Fruit fly (Drosophila melanogaster) whole organism, embryonic: ENCODE measurements around the gene Cyp4ac1.

Experiments used
- Bgb ChIP-seq: fragments of 200-800 bp; sonication (Bioruptor generic); IDR thresholded peaks from 2 replicates; pipeline ENCODE4 v1.3.6; 2022; ENCODE audit warnings: missing biosample characterization, missing genetic modification characterization; ENCODE audit not compliant: partially characterized antibody
- CG10654 ChIP-seq: fragments of 200-800 bp; sonication (Bioruptor generic); optimal IDR thresholded peaks from 2 replicates; lab custom pipeline; 2016; ENCODE audit warnings: missing biosample characterization, missing genetic modification characterization
- CG11560 ChIP-seq: fragments of 200-800 bp; sonication (Bioruptor generic); IDR thresholded peaks from 3 replicates; pipeline ENCODE4 v1.3.6; 2022; ENCODE audit warnings: missing biosample characterization, missing genetic modification characterization
- CG12942 ChIP-seq: fragments of 200-800 bp; sonication (Bioruptor generic); optimal IDR thresholded peaks from 3 replicates; lab custom pipeline; 2016; ENCODE audit warnings: missing biosample characterization, missing genetic modification characterization
- CG1602 ChIP-seq: fragments of 200-800 bp; sonication (Bioruptor generic); optimal IDR thresholded peaks from 3 replicates; lab custom pipeline; 2016; ENCODE audit warnings: missing biosample characterization, missing genetic modification characterization
- CG17802 ChIP-seq: fragments of 200-800 bp; sonication (Bioruptor generic); optimal IDR thresholded peaks from 2 replicates; lab custom pipeline; 2018; ENCODE audit warnings: missing biosample characterization, mild to moderate bottlenecking, missing genetic modification characterization, moderate library complexity
- CG1792 ChIP-seq: fragments of 200-800 bp; sonication (Bioruptor generic); optimal IDR thresholded peaks from 2 replicates; lab custom pipeline; 2016; ENCODE audit warnings: missing biosample characterization, missing genetic modification characterization
- CG18011 ChIP-seq: fragments of 200-800 bp; sonication (Bioruptor generic); optimal IDR thresholded peaks from 2 replicates; lab custom pipeline; 2017; ENCODE audit warnings: missing biosample characterization, missing genetic modification characterization, mild to moderate bottlenecking, moderate library complexity, missing genotype
- CG31224 ChIP-seq: fragments of 200-800 bp; sonication (Bioruptor generic); IDR thresholded peaks from 2 replicates; pipeline ENCODE4 v1.3.6; 2022; ENCODE audit warnings: missing biosample characterization, missing genetic modification characterization
- CG32532 ChIP-seq: fragments of 200-800 bp; sonication (Bioruptor generic); IDR thresholded peaks from 2 replicates; pipeline ENCODE4 v1.3.6; 2022; ENCODE audit warnings: missing biosample characterization, missing genetic modification characterization
- CG7839 ChIP-seq: fragments of 200-800 bp; sonication (Bioruptor generic); optimal IDR thresholded peaks from 3 replicates; lab custom pipeline; 2018; ENCODE audit warnings: missing biosample characterization, mild to moderate bottlenecking, missing genetic modification characterization, moderate library complexity
- CG8089 ChIP-seq: fragments of 200-800 bp; sonication (Bioruptor generic); optimal IDR thresholded peaks from 3 replicates; lab custom pipeline; 2016; ENCODE audit warnings: missing biosample characterization, missing genetic modification characterization
- Drgx ChIP-seq: fragments of 200-800 bp; sonication (Bioruptor generic); IDR thresholded peaks from 2 replicates; pipeline ENCODE4 v1.3.6; 2022; ENCODE audit warnings: missing biosample characterization, missing genetic modification characterization
- Ets65A ChIP-seq: fragments of 200-800 bp; sonication (Bioruptor generic); peaks from one replicate; lab custom pipeline; 2016; ENCODE audit warnings: missing biosample characterization, missing genetic modification characterization
- Hr39 ChIP-seq: fragments of >200 bp; optimal IDR thresholded peaks from 2 replicates; lab custom pipeline; 2017
- Lpt ChIP-seq: fragments of >200 bp; optimal IDR thresholded peaks from 2 replicates; lab custom pipeline; 2018; ENCODE audit warnings: missing biosample characterization, missing genetic modification characterization
- Med ChIP-seq: fragments of 200-800 bp; sonication (Bioruptor generic); peaks from one replicate; lab custom pipeline; 2016; ENCODE audit warnings: missing biosample characterization, missing genetic modification characterization, mild to moderate bottlenecking, inconsistent platforms, moderate library complexity
- Side ChIP-seq: fragments of 200-800 bp; sonication (Bioruptor generic); optimal IDR thresholded peaks from 2 replicates; lab custom pipeline; 2016; ENCODE audit warnings: missing biosample characterization, missing genetic modification characterization
- Xbp1 ChIP-seq: fragments of 200-800 bp; sonication (Bioruptor generic); optimal IDR thresholded peaks from 3 replicates; lab custom pipeline; 2016; ENCODE audit warnings: missing biosample characterization, mild to moderate bottlenecking, missing genetic modification characterization
- abd-A ChIP-seq: fragments of 200-800 bp; sonication (Bioruptor generic); optimal IDR thresholded peaks from 3 replicates; lab custom pipeline; 2019; ENCODE audit warnings: missing biosample characterization, mild to moderate bottlenecking, missing genetic modification characterization, moderate library complexity
- corto ChIP-seq: fragments of 200-800 bp; sonication (Bioruptor generic); optimal IDR thresholded peaks from 2 replicates; lab custom pipeline; 2016; ENCODE audit warnings: missing biosample characterization, mild to moderate bottlenecking, missing genetic modification characterization, moderate library complexity
- danr ChIP-seq: fragments of 200-800 bp; sonication (Bioruptor generic); IDR thresholded peaks from 2 replicates; pipeline ENCODE4 v1.3.6; 2022; ENCODE audit warnings: missing biosample characterization, missing genetic modification characterization
- dmrt99B ChIP-seq: fragments of 200-800 bp; sonication (Bioruptor generic); optimal IDR thresholded peaks from 2 replicates; lab custom pipeline; 2018; ENCODE audit warnings: missing biosample characterization, mild to moderate bottlenecking, missing genetic modification characterization, moderate library complexity
- fd64A ChIP-seq: fragments of 200-800 bp; sonication (Bioruptor generic); optimal IDR thresholded peaks from 3 replicates; lab custom pipeline; 2018; ENCODE audit warnings: missing biosample characterization, mild to moderate bottlenecking, missing genetic modification characterization
- inv ChIP-seq: fragments of 200-800 bp; sonication (Bioruptor generic); IDR thresholded peaks from 2 replicates; pipeline ENCODE4 v1.3.6; 2022; ENCODE audit warnings: missing biosample characterization, missing genetic modification characterization; ENCODE audit not compliant: partially characterized antibody
- lbe ChIP-seq: fragments of 200-800 bp; sonication (Bioruptor generic); optimal IDR thresholded peaks from 2 replicates; lab custom pipeline; 2016; ENCODE audit warnings: missing biosample characterization, mild to moderate bottlenecking, missing genetic modification characterization
- nerfin-1 ChIP-seq: fragments of 200-800 bp; sonication (Bioruptor generic); optimal IDR thresholded peaks from 3 replicates; lab custom pipeline; 2019; ENCODE audit warnings: missing biosample characterization, mild to moderate bottlenecking, missing genetic modification characterization, moderate library complexity
- nom ChIP-seq: fragments of 200-800 bp; sonication (Bioruptor generic); optimal IDR thresholded peaks from 2 replicates; lab custom pipeline; 2017; ENCODE audit warnings: missing biosample characterization, missing genetic modification characterization, mild to moderate bottlenecking, moderate library complexity, missing genetic modification reagents
- pita ChIP-seq: fragments of 200-800 bp; sonication (Bioruptor generic); optimal IDR thresholded peaks from 2 replicates; lab custom pipeline; 2017; ENCODE audit warnings: missing biosample characterization, mild to moderate bottlenecking, missing genetic modification characterization
- prd ChIP-seq, 3 experiments: fragments of >200 bp in 2 of 3; fragments of 200-800 bp in 1 of 3; sonication (Bioruptor generic) in 1 of 3; optimal IDR thresholded peaks in 2 of 3; IDR thresholded peaks in 1 of 3; 2 replicates in 2 of 3; 3 replicates in 1 of 3; pipeline versions ENCODE4 v1.3.6 to Lab custom; 2017 to 2022; ENCODE audit warnings: missing biosample characterization in 1 of 3, missing genetic modification characterization in 1 of 3
- run ChIP-seq: fragments of 200-800 bp; sonication (Bioruptor generic); optimal IDR thresholded peaks from 3 replicates; lab custom pipeline; 2018; ENCODE audit warnings: missing biosample characterization, mild to moderate bottlenecking, missing genetic modification characterization
- shn ChIP-seq: fragments of 200-800 bp; sonication (Bioruptor generic); optimal IDR thresholded peaks from 3 replicates; lab custom pipeline; 2016; ENCODE audit warnings: missing biosample characterization, missing genetic modification characterization
- sisA ChIP-seq: fragments of 200-800 bp; sonication (Bioruptor generic); IDR thresholded peaks from 2 replicates; pipeline ENCODE4 v1.3.6; 2022; ENCODE audit warnings: missing biosample characterization, missing genetic modification characterization
- sna ChIP-seq: fragments of 200-800 bp; sonication (Bioruptor generic); IDR thresholded peaks from 2 replicates; pipeline ENCODE4 v1.3.6; 2022; ENCODE audit warnings: missing biosample characterization, missing genetic modification characterization; ENCODE audit not compliant: partially characterized antibody
- tgo ChIP-seq: fragments of 200-800 bp; sonication (Bioruptor generic); IDR thresholded peaks from 3 replicates; pipeline ENCODE4 v1.3.6; 2022; ENCODE audit warnings: missing biosample characterization, missing genetic modification characterization
- zf30C ChIP-seq: fragments of 200-800 bp; sonication (Bioruptor generic); optimal IDR thresholded peaks from 3 replicates; lab custom pipeline; 2018; ENCODE audit warnings: missing biosample characterization, mild to moderate bottlenecking, missing genetic modification characterization

The Cyp4ac1 gene

dm6 chr2L:5248582-5248981 lies 15.2 kb upstream of the Cyp4ac1 start (continued):
- TF ChIP-seq abd-A (tag; lab: Kevin White, UChicago): no peak
- no peak for TF ChIP-seq Ets65A (GFP tag; lab: Kevin White, UChicago)
- TF ChIP-seq Xbp1 (GFP tag; lab: Kevin White, UChicago): no peak

- no peak for TF ChIP-seq dmrt99B (tag; lab: Kevin White, UChicago)
- no peak for TF ChIP-seq prd (optimal IDR thresholded peaks at IDR 0.05; lab: Kevin White, UChicago)
- TF ChIP-seq prd (GFP tag; IDR thresholded peaks at IDR 0.05; lab: Robert Waterston, UW): 0 out of 3 replicates have a peak, but pooled peaks have one; percentile 11
- TF ChIP-seq CG31224 (GFP tag; lab: Robert Waterston, UW): 0 out of 2 replicates have a peak, but pooled peaks have one; percentile 12
- peak; percentile 36; the same call in 1 of the 2 replicates for TF ChIP-seq Drgx (GFP tag; lab: Robert Waterston, UW)
- no peak for TF ChIP-seq sisA (GFP tag; lab: Robert Waterston, UW)
- no peak for TF ChIP-seq Side (GFP tag; lab: Kevin White, UChicago)
- TF ChIP-seq Hr39 (lab: Kevin White, UChicago): no peak
- TF ChIP-seq pita (GFP tag; lab: Kevin White, UChicago): no peak
- peak; percentile 49 for TF ChIP-seq corto
- peak; percentile 75 for TF ChIP-seq lbe (GFP tag; lab: Kevin White, UChicago)
- TF ChIP-seq CG11560 (tag; lab: Robert Waterston, UW): no peak
- TF ChIP-seq nom (GFP tag; lab: Kevin White, UChicago): peak; percentile 27
- no peak for TF ChIP-seq shn
- no peak for TF ChIP-seq fd64A
- TF ChIP-seq CG17802 (tag; lab: Kevin White, UChicago): no peak
- no peak for TF ChIP-seq Bgb (GFP tag; lab: Robert Waterston, UW)
- TF ChIP-seq zf30C (GFP tag; lab: Kevin White, UChicago): peak; percentile 42
- no peak for TF ChIP-seq CG7839 (tag; lab: Kevin White, UChicago)
- TF ChIP-seq Lpt (GFP tag; lab: Kevin White, UChicago): no peak
- no peak for TF ChIP-seq CG10654 (GFP tag; lab: Kevin White, UChicago)
- TF ChIP-seq CG32532: 0 out of 2 replicates have a peak, but pooled peaks have one; percentile 23
- TF ChIP-seq run: no peak
- TF ChIP-seq tgo (GFP tag; lab: Robert Waterston, UW): no peak
- TF ChIP-seq nerfin-1: no peak
These were observed 14.0 kb upstream of the Cyp4ac1 start for dm6 chr2L:5249766-5250165.

dm6 chr2L:5251150-5251549 lies 12.7 kb upstream of the Cyp4ac1 start:
- no peak for TF ChIP-seq CG8089 (GFP tag; lab: Kevin White, UChicago)
- no peak for TF ChIP-seq CG1602 (GFP tag; lab: Kevin White, UChicago)
- no peak for TF ChIP-seq sna (GFP tag; lab: Robert Waterston, UW)
- no peak for TF ChIP-seq CG1792 (GFP tag; lab: Kevin White, UChicago)
- TF ChIP-seq danr (GFP tag; lab: Robert Waterston, UW): no peak
- TF ChIP-seq CG12942 (GFP tag; lab: Kevin White, UChicago): no peak
- no peak for TF ChIP-seq inv (GFP tag; lab: Robert Waterston, UW)

DNA sequence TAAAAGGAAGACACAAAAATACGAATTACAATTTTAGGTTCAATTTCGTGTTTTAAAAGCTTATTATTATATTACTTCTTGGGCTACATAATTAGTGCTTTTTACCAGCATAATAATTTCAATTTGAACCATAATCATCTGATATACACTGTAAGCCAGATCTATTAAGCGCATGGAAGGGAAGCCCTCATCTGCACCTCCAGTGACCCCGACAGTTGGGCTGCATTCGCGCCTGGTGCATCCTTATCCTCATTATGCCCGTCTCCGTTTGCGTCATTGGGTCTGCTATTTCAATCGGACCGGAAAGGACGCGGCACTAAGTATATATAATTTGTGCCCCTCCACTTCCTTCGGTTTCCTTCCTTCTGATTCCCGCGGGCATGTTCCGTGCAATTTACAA lies 12.1 kb upstream of the Cyp4ac1 start:
- TF ChIP-seq CG18011: no peak
- TF ChIP-seq CG10654 (GFP tag; lab: Kevin White, UChicago): no peak
- TF ChIP-seq Med (GFP tag; lab: Kevin White, UChicago): peak; percentile 54
